Fruit fly (Drosophila melanogaster) whole organism, pupa: ENCODE results near the gene AgmNAT.
A peak's percentile ranks its signal among the peaks of the same experiment; 100 is the strongest.

ENCODE experiments used
- CG10348 ChIP-seq: fragments of 200-800 bp; sonication (Bioruptor generic); IDR thresholded peaks from 2 replicates; pipeline ENCODE4 v1.3.6; 2022; ENCODE audit warnings: missing biosample characterization, missing genetic modification characterization
- CG12605 ChIP-seq: fragments of 200-800 bp; sonication (Bioruptor generic); IDR thresholded peaks from 2 replicates; pipeline ENCODE4 v1.3.6; 2022; ENCODE audit warnings: missing biosample characterization, missing genetic modification characterization
- CG13204 ChIP-seq: fragments of 200-800 bp; sonication (Bioruptor generic); optimal IDR thresholded peaks from 2 replicates; lab custom pipeline; 2018; ENCODE audit warnings: missing biosample characterization, mild to moderate bottlenecking, missing genetic modification characterization, moderate library complexity
- CG14655 ChIP-seq: fragments of 200-800 bp; sonication (Bioruptor generic); optimal IDR thresholded peaks from 3 replicates; lab custom pipeline; 2017; ENCODE audit warnings: mild to moderate bottlenecking, missing biosample characterization, missing genetic modification reagents, missing genetic modification characterization
- CG15710 ChIP-seq: fragments of 200-800 bp; sonication (Bioruptor generic); optimal IDR thresholded peaks from 2 replicates; lab custom pipeline; 2018; ENCODE audit warnings: missing biosample characterization, mild to moderate bottlenecking, missing genetic modification characterization, moderate library complexity
- CG17806 ChIP-seq: fragments of 200-800 bp; sonication (Bioruptor generic); optimal IDR thresholded peaks from 2 replicates; lab custom pipeline; 2018; ENCODE audit warnings: missing biosample characterization, mild to moderate bottlenecking, missing genetic modification characterization, moderate library complexity
- CG32121 ChIP-seq: fragments of 200-800 bp; sonication (Bioruptor generic); IDR thresholded peaks from 2 replicates; pipeline ENCODE4 v1.3.6; 2022; ENCODE audit warnings: missing biosample characterization, missing genetic modification characterization
- CG34367 ChIP-seq: fragments of 200-800 bp; sonication (Bioruptor generic); optimal IDR thresholded peaks from 2 replicates; lab custom pipeline; 2018; ENCODE audit warnings: missing biosample characterization, mild to moderate bottlenecking, missing genetic modification characterization
- CG4496 ChIP-seq: fragments of 200-800 bp; sonication (Bioruptor generic); IDR thresholded peaks from 3 replicates; pipeline ENCODE4 v1.3.6; 2022; ENCODE audit warnings: missing biosample characterization, missing genetic modification characterization
- CG8159 ChIP-seq: fragments of 200-800 bp; sonication (Bioruptor generic); optimal IDR thresholded peaks from 3 replicates; lab custom pipeline; 2018; ENCODE audit warnings: missing biosample characterization, mild to moderate bottlenecking, missing genetic modification characterization, moderate library complexity
- CG8301 ChIP-seq: fragments of 200-800 bp; sonication (Bioruptor generic); optimal IDR thresholded peaks from 2 replicates; lab custom pipeline; 2018; ENCODE audit warnings: missing biosample characterization, mild to moderate bottlenecking, missing genetic modification characterization
- CG9948 ChIP-seq: fragments of 200-800 bp; sonication (Bioruptor generic); optimal IDR thresholded peaks from 2 replicates; lab custom pipeline; 2018; ENCODE audit warnings: missing biosample characterization, mild to moderate bottlenecking, missing genetic modification characterization, moderate library complexity
- D1 ChIP-seq: fragments of 200-800 bp; sonication (Bioruptor generic); optimal IDR thresholded peaks from 2 replicates; lab custom pipeline; 2018; ENCODE audit warnings: missing biosample characterization, mild to moderate bottlenecking, missing genetic modification characterization, moderate library complexity
- EcR ChIP-seq: fragments of 200-800 bp; sonication (Bioruptor generic); optimal IDR thresholded peaks from 3 replicates; lab custom pipeline; 2019; ENCODE audit warnings: missing biosample characterization, missing genetic modification characterization, mild to moderate bottlenecking, moderate library complexity, missing genetic modification reagents
- Ets98B ChIP-seq: fragments of 200-800 bp; sonication (Bioruptor generic); IDR thresholded peaks from 2 replicates; pipeline ENCODE4 v1.3.6; 2022; ENCODE audit warnings: missing biosample characterization, missing genetic modification characterization
- Pif1A ChIP-seq: fragments of 200-800 bp; sonication (Bioruptor generic); optimal IDR thresholded peaks from 3 replicates; lab custom pipeline; 2016; ENCODE audit warnings: missing biosample characterization, missing genetic modification characterization
- Pif1B ChIP-seq: fragments of 200-800 bp; sonication (Bioruptor generic); optimal IDR thresholded peaks from 3 replicates; lab custom pipeline; 2016; ENCODE audit warnings: missing biosample characterization, missing genetic modification characterization
- Snoo ChIP-seq: fragments of 200-800 bp; sonication (Bioruptor generic); optimal IDR thresholded peaks from 3 replicates; lab custom pipeline; 2017; ENCODE audit warnings: missing biosample characterization, mild to moderate bottlenecking, missing genetic modification characterization, inconsistent platforms
- fd96Ca ChIP-seq: fragments of 200-800 bp; sonication (Bioruptor generic); IDR thresholded peaks from 3 replicates; pipeline ENCODE4 v1.3.6; 2022; ENCODE audit warnings: missing biosample characterization, missing genetic modification characterization
- gl ChIP-seq: fragments of 200-800 bp; sonication (Bioruptor generic); optimal IDR thresholded peaks from 2 replicates; lab custom pipeline; 2018; ENCODE audit warnings: missing biosample characterization, mild to moderate bottlenecking, missing genetic modification characterization
- rn ChIP-seq: fragments of 200-800 bp; sonication (Bioruptor generic); IDR thresholded peaks from 2 replicates; pipeline ENCODE4 v1.3.6; 2022; ENCODE audit warnings: missing biosample characterization, missing genetic modification characterization

The AgmNAT gene

dm6 chrX:5781520-5781919 is 34.1 kb downstream of the AgmNAT start, which contains the start of gene CG3108:
Gene CG3108, minus strand, starts transcription at chrX:5781620.
- no peak for TF ChIP-seq Snoo (tag; lab: Kevin White, UChicago)
- no peak for TF ChIP-seq CG10348
- TF ChIP-seq fd96Ca (GFP tag; lab: Robert Waterston, UW): no peak
- TF ChIP-seq CG8301 (tag; lab: Kevin White, UChicago): no peak
- no peak for TF ChIP-seq EcR (GFP tag; lab: Kevin White, UChicago)
- no peak for TF ChIP-seq gl (tag; lab: Kevin White, UChicago)
- no peak for TF ChIP-seq Ets98B (GFP tag; lab: Robert Waterston, UW)
- TF ChIP-seq CG32121 (GFP tag; lab: Robert Waterston, UW): no peak
- TF ChIP-seq CG14655 (GFP tag; lab: Kevin White, UChicago): no peak
- TF ChIP-seq CG8159 (tag; lab: Kevin White, UChicago): no peak
- no peak for TF ChIP-seq CG9948
- TF ChIP-seq CG34367 (tag; lab: Kevin White, UChicago): no peak
- TF ChIP-seq CG15710: no peak
- no peak for TF ChIP-seq rn (GFP tag; lab: Robert Waterston, UW)
- no peak for TF ChIP-seq D1 (tag; lab: Kevin White, UChicago)
- no peak for TF ChIP-seq CG13204 (GFP tag; lab: Kevin White, UChicago)
- no peak for TF ChIP-seq Pif1A (GFP tag; lab: Kevin White, UChicago)
- no peak for TF ChIP-seq Pif1B (GFP tag; lab: Kevin White, UChicago)

dm6 chrX:5776547-5776946 is 39.1 kb downstream of the AgmNAT start, which contains the start of gene CG42264:
Gene CG42264, minus strand, starts transcription at chrX:5776647.
- TF ChIP-seq rn (GFP tag; lab: Robert Waterston, UW) (no peak), CG34367 (tag; lab: Kevin White, UChicago) (no peak), Pif1A (GFP tag; lab: Kevin White, UChicago) (no peak), CG9948 (no peak), CG12605 (GFP tag; lab: Robert Waterston, UW) (no peak), EcR (GFP tag; lab: Kevin White, UChicago) (no peak), gl (tag; lab: Kevin White, UChicago) (no peak), Pif1B (GFP tag; lab: Kevin White, UChicago) (no peak), CG14655 (GFP tag; lab: Kevin White, UChicago) (no peak), CG13204 (GFP tag; lab: Kevin White, UChicago) (no peak), CG32121 (GFP tag; lab: Robert Waterston, UW) (no peak), D1 (tag; lab: Kevin White, UChicago) (no peak), CG8301 (tag; lab: Kevin White, UChicago) (no peak), CG8159 (tag; lab: Kevin White, UChicago) (no peak), fd96Ca (GFP tag; lab: Robert Waterston, UW) (no peak), CG4496 (GFP tag; lab: Robert Waterston, UW) (no peak), Snoo (tag; lab: Kevin White, UChicago) (no peak), Ets98B (GFP tag; lab: Robert Waterston, UW) (no peak)
- TF ChIP-seq, all 21 proteins: peak for 0

- TF ChIP-seq EcR (GFP tag; lab: Kevin White, UChicago): no peak
These were observed 43.2 kb downstream of the AgmNAT start for dm6 chrX:5772409-5772808.

- peak; percentile 42; the same call in 1 of the 3 replicates for TF ChIP-seq fd96Ca (GFP tag; lab: Robert Waterston, UW)
- no peak for TF ChIP-seq D1 (tag; lab: Kevin White, UChicago)
- no peak for TF ChIP-seq CG8159 (tag; lab: Kevin White, UChicago)
- no peak for TF ChIP-seq CG14655 (GFP tag; lab: Kevin White, UChicago)
- TF ChIP-seq Pif1B (GFP tag; lab: Kevin White, UChicago): no peak
- no peak for TF ChIP-seq CG8301 (tag; lab: Kevin White, UChicago)
- no peak for TF ChIP-seq CG9948
- no peak for TF ChIP-seq CG12605 (GFP tag; lab: Robert Waterston, UW)
- TF ChIP-seq CG34367 (tag; lab: Kevin White, UChicago): no peak
- TF ChIP-seq CG4496 (GFP tag; lab: Robert Waterston, UW): peak; percentile 36; the same call in 1 of the 3 replicates
- TF ChIP-seq CG13204 (GFP tag; lab: Kevin White, UChicago): peak; percentile 43
- no peak for TF ChIP-seq gl (tag; lab: Kevin White, UChicago)
- no peak for TF ChIP-seq CG32121 (GFP tag; lab: Robert Waterston, UW)
- no peak for TF ChIP-seq CG17806 (tag; lab: Kevin White, UChicago)
- no peak for TF ChIP-seq CG15710
- TF ChIP-seq rn (GFP tag; lab: Robert Waterston, UW): no peak
- TF ChIP-seq Ets98B (GFP tag; lab: Robert Waterston, UW): peak; percentile 47; the same call in 1 of the 2 replicates
- no peak for TF ChIP-seq CG10348
- peak; percentile 44 for TF ChIP-seq EcR (GFP tag; lab: Kevin White, UChicago)
- TF ChIP-seq Snoo (tag; lab: Kevin White, UChicago): no peak
- peak; percentile 7 for TF ChIP-seq Pif1A (GFP tag; lab: Kevin White, UChicago)
- TF ChIP-seq, all 21 proteins: peak for 6
These were observed 44.9 kb downstream of the AgmNAT start, which contains the start of gene CG3097 for dm6 chrX:5770730-5771181. Gene CG3097, minus strand, starts transcription at chrX:5770780.

dm6 chrX:5768602-5769251 is 46.9 kb downstream of the AgmNAT start:
- TF ChIP-seq CG8301 (tag; lab: Kevin White, UChicago) (no peak), fd96Ca (GFP tag; lab: Robert Waterston, UW) (no peak), CG34367 (tag; lab: Kevin White, UChicago) (peak; percentile 48), CG14655 (GFP tag; lab: Kevin White, UChicago) (no peak), Pif1B (GFP tag; lab: Kevin White, UChicago) (peak; percentile 1), CG13204 (GFP tag; lab: Kevin White, UChicago) (peak; percentile 60), Ets98B (GFP tag; lab: Robert Waterston, UW) (no peak), CG12605 (GFP tag; lab: Robert Waterston, UW) (no peak), Pif1A (GFP tag; lab: Kevin White, UChicago) (peak; percentile 21), CG8159 (tag; lab: Kevin White, UChicago) (peak; percentile 44), gl (tag; lab: Kevin White, UChicago) (peak; percentile 73), EcR (GFP tag; lab: Kevin White, UChicago) (peak; percentile 72), Snoo (tag; lab: Kevin White, UChicago) (no peak), rn (GFP tag; lab: Robert Waterston, UW) (no peak), CG15710 (peak; percentile 46), CG17806 (tag; lab: Kevin White, UChicago) (peak; percentile 30), CG9948 (peak; percentile 5), CG32121 (GFP tag; lab: Robert Waterston, UW) (no peak), D1 (tag; lab: Kevin White, UChicago) (no peak), CG4496 (GFP tag; lab: Robert Waterston, UW) (no peak), CG10348 (no peak)
